Fruit fly (Drosophila melanogaster) whole organism, prepupa: ENCODE results near the gene mRpL21.
A peak's percentile ranks its signal among the peaks of the same experiment; 100 is the strongest.

Experiments
- CG10631 ChIP-seq: fragments of 200-800 bp; sonication (Bioruptor generic); optimal IDR thresholded peaks from 2 replicates; lab custom pipeline; 2016; ENCODE audit warnings: missing biosample characterization, missing genetic modification characterization
- CG10669 ChIP-seq: fragments of 200-800 bp; sonication (Bioruptor generic); optimal IDR thresholded peaks from 3 replicates; lab custom pipeline; 2018; ENCODE audit warnings: missing biosample characterization, mild to moderate bottlenecking, missing genetic modification characterization, moderate library complexity
- CG15336 ChIP-seq: fragments of 200-800 bp; sonication (Bioruptor generic); IDR thresholded peaks from 2 replicates; pipeline ENCODE4 v1.3.6; 2022; ENCODE audit warnings: missing biosample characterization, missing genetic modification characterization
- CG16779 ChIP-seq: fragments of 200-800 bp; sonication (Bioruptor generic); optimal IDR thresholded peaks from 3 replicates; lab custom pipeline; 2017; ENCODE audit warnings: missing biosample characterization, mild to moderate bottlenecking, missing genetic modification characterization
- CG31627 ChIP-seq: fragments of 200-800 bp; sonication (Bioruptor generic); optimal IDR thresholded peaks from 3 replicates; lab custom pipeline; 2016; ENCODE audit warnings: missing biosample characterization, missing genetic modification characterization
- CG32006 ChIP-seq: fragments of 200-800 bp; sonication (Bioruptor generic); optimal IDR thresholded peaks from 3 replicates; lab custom pipeline; 2017; ENCODE audit warnings: missing biosample characterization, mild to moderate bottlenecking, missing genetic modification characterization
- CG3919 ChIP-seq: fragments of 200-800 bp; sonication (Bioruptor generic); optimal IDR thresholded peaks from 3 replicates; lab custom pipeline; 2016; ENCODE audit warnings: missing biosample characterization, missing genetic modification characterization
- CG4318 ChIP-seq: fragments of 200-800 bp; sonication (Bioruptor generic); optimal IDR thresholded peaks from 3 replicates; lab custom pipeline; 2017; ENCODE audit warnings: missing biosample characterization, mild to moderate bottlenecking, missing genetic modification characterization
- CG6163 ChIP-seq: fragments of 200-800 bp; sonication (Bioruptor generic); IDR thresholded peaks from 3 replicates; pipeline ENCODE4 v1.3.6; 2022; ENCODE audit warnings: missing biosample characterization, missing genetic modification characterization
- CG6276 ChIP-seq: fragments of 200-800 bp; sonication (Bioruptor generic); optimal IDR thresholded peaks from 2 replicates; lab custom pipeline; 2017; ENCODE audit warnings: missing biosample characterization, mild to moderate bottlenecking, missing genetic modification characterization
- CG6792 ChIP-seq: fragments of 200-800 bp; sonication (Bioruptor generic); optimal IDR thresholded peaks from 3 replicates; lab custom pipeline; 2016; ENCODE audit warnings: missing biosample characterization, missing genetic modification characterization
- CG8119 ChIP-seq: fragments of 200-800 bp; sonication (Bioruptor generic); IDR thresholded peaks from 3 replicates; pipeline ENCODE4 v1.3.6; 2022; ENCODE audit warnings: missing biosample characterization, missing genetic modification characterization
- CG8319 ChIP-seq: fragments of 200-800 bp; sonication (Bioruptor generic); optimal IDR thresholded peaks from 3 replicates; lab custom pipeline; 2016; ENCODE audit warnings: missing biosample characterization, missing genetic modification characterization
- CG8632 ChIP-seq: fragments of 200-800 bp; sonication (Bioruptor generic); optimal IDR thresholded peaks from 3 replicates; lab custom pipeline; 2016; ENCODE audit warnings: missing biosample characterization, missing genetic modification characterization
- Eip78C ChIP-seq: fragments of 200-800 bp; sonication (Bioruptor generic); peaks from one replicate; lab custom pipeline; 2016; ENCODE audit warnings: missing biosample characterization, missing genetic modification characterization
- Eip93F ChIP-seq: fragments of 200-800 bp; sonication (Bioruptor generic); optimal IDR thresholded peaks from 2 replicates; lab custom pipeline; 2016; ENCODE audit warnings: missing biosample characterization, mild to moderate bottlenecking, missing genetic modification characterization
- Ets96B ChIP-seq: fragments of 200-800 bp; optimal IDR thresholded peaks from 2 replicates; lab custom pipeline; 2019; ENCODE audit warnings: missing biosample characterization, mild to moderate bottlenecking, missing genetic modification characterization, moderate library complexity
- Hr38 ChIP-seq: sonication (Bioruptor generic); optimal IDR thresholded peaks from 2 replicates; lab custom pipeline; 2016; ENCODE audit warnings: missing biosample characterization, missing genetic modification characterization
- Hr39 ChIP-seq: fragments of 200-800 bp; sonication (Bioruptor generic); optimal IDR thresholded peaks from 2 replicates; lab custom pipeline; 2016; ENCODE audit warnings: missing biosample characterization, missing genetic modification characterization
- Lpt ChIP-seq: fragments of 200-800 bp; sonication (Bioruptor generic); optimal IDR thresholded peaks from 3 replicates; lab custom pipeline; 2016; ENCODE audit warnings: missing biosample characterization, missing genetic modification characterization
- Met ChIP-seq: fragments of 200-800 bp; sonication (Bioruptor generic); optimal IDR thresholded peaks from 3 replicates; lab custom pipeline; 2016; ENCODE audit warnings: missing biosample characterization, missing genetic modification characterization
- Sox102F ChIP-seq: fragments of 200-800 bp; sonication (Bioruptor generic); optimal IDR thresholded peaks from 2 replicates; lab custom pipeline; 2016; ENCODE audit warnings: missing biosample characterization, mild to moderate bottlenecking, missing genetic modification characterization
- Sox14 ChIP-seq: fragments of 200-800 bp; sonication (Bioruptor generic); optimal IDR thresholded peaks from 3 replicates; lab custom pipeline; 2016; ENCODE audit warnings: missing biosample characterization, missing genetic modification characterization
- Sox15 ChIP-seq: fragments of 200-800 bp; sonication (Bioruptor generic); optimal IDR thresholded peaks from 3 replicates; lab custom pipeline; 2016; ENCODE audit warnings: missing biosample characterization, missing genetic modification characterization
- achi ChIP-seq: fragments of 200-800 bp; sonication (Bioruptor generic); optimal IDR thresholded peaks from 3 replicates; lab custom pipeline; 2016; ENCODE audit warnings: missing biosample characterization, missing genetic modification characterization
- cyc ChIP-seq: fragments of 200-800 bp; sonication (Bioruptor generic); optimal IDR thresholded peaks from 3 replicates; lab custom pipeline; 2016; ENCODE audit warnings: missing biosample characterization, missing genetic modification characterization
- dac ChIP-seq: fragments of 200-800 bp; sonication (Bioruptor generic); optimal IDR thresholded peaks from 2 replicates; lab custom pipeline; 2017; ENCODE audit warnings: missing biosample characterization, mild to moderate bottlenecking, missing genetic modification characterization
- dsx ChIP-seq: fragments of 200-800 bp; optimal IDR thresholded peaks from 3 replicates; lab custom pipeline; 2019; ENCODE audit warnings: missing biosample characterization, mild to moderate bottlenecking, missing genetic modification characterization, moderate library complexity; ENCODE audit not compliant: poor library complexity, severe bottlenecking
- esn ChIP-seq: fragments of 200-800 bp; sonication (Bioruptor generic); optimal IDR thresholded peaks from 2 replicates; lab custom pipeline; 2016; ENCODE audit warnings: missing biosample characterization, mild to moderate bottlenecking, missing genetic modification characterization, moderate library complexity
- fd85E ChIP-seq: fragments of 200-800 bp; sonication (Bioruptor generic); optimal IDR thresholded peaks from 3 replicates; lab custom pipeline; 2016; ENCODE audit warnings: missing biosample characterization, missing genetic modification characterization
- fkh ChIP-seq: fragments of 200-800 bp; sonication (Bioruptor generic); optimal IDR thresholded peaks from 3 replicates; lab custom pipeline; 2017; ENCODE audit warnings: missing biosample characterization, mild to moderate bottlenecking, missing genetic modification characterization, moderate library complexity
- net ChIP-seq: fragments of 200-800 bp; sonication (Bioruptor generic); optimal IDR thresholded peaks from 3 replicates; lab custom pipeline; 2016; ENCODE audit warnings: missing biosample characterization, missing genetic modification characterization
- pdm3 ChIP-seq: fragments of 200-800 bp; sonication (Bioruptor generic); optimal IDR thresholded peaks from 3 replicates; lab custom pipeline; 2016; ENCODE audit warnings: missing biosample characterization, missing genetic modification characterization
- salr ChIP-seq, 2 experiments: fragments of 200-800 bp; sonication (Bioruptor generic); optimal IDR thresholded peaks; 3 replicates each; lab custom pipeline; 2016 to 2018; ENCODE audit warnings: missing biosample characterization in 2 of 2, missing genetic modification characterization in 2 of 2, mild to moderate bottlenecking in 1 of 2
- spab ChIP-seq: fragments of 200-800 bp; sonication (Bioruptor generic); optimal IDR thresholded peaks from 2 replicates; lab custom pipeline; 2017; ENCODE audit warnings: missing biosample characterization, mild to moderate bottlenecking, missing genetic modification characterization, missing genetic modification reagents
- ss ChIP-seq, 2 experiments: fragments of 200-800 bp; sonication (Bioruptor generic); optimal IDR thresholded peaks; 2 replicates in 1 of 2; 3 replicates in 1 of 2; lab custom pipeline; 2017 to 2018; ENCODE audit warnings: mild to moderate bottlenecking in 2 of 2, missing biosample characterization in 2 of 2, missing genetic modification characterization in 2 of 2, moderate library complexity in 1 of 2
- vri ChIP-seq: fragments of 200-800 bp; sonication (Bioruptor generic); optimal IDR thresholded peaks from 3 replicates; lab custom pipeline; 2016; ENCODE audit warnings: missing biosample characterization, mild to moderate bottlenecking, missing genetic modification characterization

mRpL21 gene

DNA sequence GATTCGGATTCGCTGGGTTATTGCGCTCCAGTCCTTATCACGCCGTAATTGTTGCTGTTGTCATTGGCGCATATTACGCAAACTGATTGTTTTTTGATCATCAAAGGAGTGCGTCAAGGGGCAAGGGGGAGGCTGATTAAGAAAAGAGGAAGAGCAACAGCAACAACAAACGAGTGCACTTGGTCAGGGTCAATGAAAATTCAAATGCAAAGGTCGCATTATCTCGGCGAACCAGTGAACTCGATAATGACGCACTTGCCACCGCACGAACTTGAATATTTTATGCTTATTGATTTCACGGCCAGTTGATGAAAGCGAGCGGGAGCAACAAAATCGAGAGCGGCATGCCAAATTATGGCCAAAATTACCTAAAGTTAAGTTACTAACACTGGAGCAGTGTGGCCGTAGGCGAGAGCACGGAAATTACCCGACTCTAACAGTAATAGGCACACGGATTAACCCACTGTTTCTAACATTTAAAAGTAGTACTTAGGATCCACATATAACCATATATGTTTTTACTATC lies 5.5 kb upstream of the mRpL21 start, which contains the start of gene nes (continued):
- TF ChIP-seq Eip93F (GFP tag; lab: Kevin White, UChicago) (peak; percentile 21), esn (GFP tag; lab: Kevin White, UChicago) (no peak), Hr39 (GFP tag; lab: Kevin White, UChicago) (peak; percentile 12), CG31627 (GFP tag; lab: Kevin White, UChicago) (peak; percentile 38), CG10669 (no peak), Eip78C (peak; percentile 68), CG8632 (GFP tag; lab: Kevin White, UChicago) (no peak), CG4318 (GFP tag; lab: Kevin White, UChicago) (no peak), Lpt (no peak), achi (GFP tag; lab: Kevin White, UChicago) (no peak)

- TF ChIP-seq Sox102F: no peak
- TF ChIP-seq CG8119 (GFP tag; lab: Robert Waterston, UW): no peak
- TF ChIP-seq pdm3 (GFP tag; lab: Kevin White, UChicago): no peak
- TF ChIP-seq Lpt: no peak
- TF ChIP-seq Sox14 (GFP tag; lab: Kevin White, UChicago): no peak
- TF ChIP-seq fkh (GFP tag; lab: Kevin White, UChicago): no peak
- TF ChIP-seq CG6276 (GFP tag; lab: Kevin White, UChicago): no peak
- no peak for TF ChIP-seq CG8319 (GFP tag; lab: Kevin White, UChicago)
- TF ChIP-seq CG10669: no peak
- TF ChIP-seq salr (GFP tag; optimal IDR thresholded peaks at IDR 0.05; lab: Kevin White, UChicago): no peak
- no peak for TF ChIP-seq dsx (GFP tag; lab: Kevin White, UChicago)
- no peak for TF ChIP-seq vri (GFP tag; lab: Kevin White, UChicago)
These were observed 3.3 kb upstream of the mRpL21 start for dm6 chr3L:19258199-19258598.

DNA sequence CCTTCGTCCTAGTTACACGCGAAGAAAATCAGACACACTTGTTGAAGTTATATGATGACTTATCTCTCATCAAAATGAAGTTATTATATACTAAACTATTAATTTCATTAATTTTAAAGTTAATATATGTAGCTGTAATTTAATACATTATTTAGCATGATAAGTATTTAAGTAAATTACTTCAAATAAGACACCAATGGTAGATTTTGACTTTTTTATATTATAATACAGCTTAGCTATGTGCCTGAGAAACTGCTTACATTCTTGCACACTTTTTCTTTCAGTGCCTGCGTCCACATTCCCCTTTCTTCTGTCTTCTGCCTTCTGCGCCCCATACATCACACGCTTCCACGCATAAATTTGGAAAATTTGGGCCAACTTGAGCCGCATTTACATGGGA lies 3.2 kb downstream of the mRpL21 start:
- TF ChIP-seq salr (GFP tag; optimal IDR thresholded peaks at IDR 0.05; lab: Kevin White, UChicago) (no peak), Ets96B (tag; lab: Kevin White, UChicago) (no peak), Met (GFP tag; lab: Kevin White, UChicago) (no peak), CG6792 (GFP tag; lab: Kevin White, UChicago) (no peak), CG16779 (tag; lab: Kevin White, UChicago) (no peak), fd85E (GFP tag; lab: Kevin White, UChicago) (no peak), CG10631 (no peak), CG3919 (GFP tag; lab: Kevin White, UChicago) (no peak), cyc (GFP tag; lab: Kevin White, UChicago) (no peak), CG15336 (GFP tag; lab: Robert Waterston, UW) (no peak), CG6163 (GFP tag; lab: Robert Waterston, UW) (no peak), dac (GFP tag; lab: Kevin White, UChicago) (no peak), Sox14 (GFP tag; lab: Kevin White, UChicago) (no peak), spab (GFP tag; lab: Kevin White, UChicago) (no peak)
- TF ChIP-seq, all 60 proteins: peak for 0

DNA sequence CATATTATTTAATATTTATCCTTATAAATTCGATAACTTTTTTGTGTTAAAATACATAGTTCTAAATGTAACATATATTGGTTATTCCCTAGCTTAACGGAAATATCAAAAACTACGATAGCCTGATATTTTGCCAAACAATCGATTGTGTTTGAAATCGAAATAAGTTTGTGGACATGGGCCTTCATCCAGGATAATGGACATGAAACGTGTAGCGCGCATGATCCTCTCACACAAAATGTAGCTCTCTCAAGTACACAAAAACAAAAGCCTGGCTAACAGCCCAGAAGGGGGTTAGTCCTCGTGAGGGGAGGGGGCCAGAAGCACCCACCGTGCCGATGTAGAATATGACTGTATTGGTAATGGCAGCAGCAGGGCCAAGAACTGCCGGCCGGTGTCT lies 17.1 kb downstream of the mRpL21 start:
- TF ChIP-seq Hr38 (no peak), Sox15 (GFP tag; lab: Kevin White, UChicago) (no peak), CG8319 (GFP tag; lab: Kevin White, UChicago) (no peak), ss (GFP tag; optimal IDR thresholded peaks at IDR 0.05; lab: Kevin White, UChicago) (no peak), CG8119 (GFP tag; lab: Robert Waterston, UW) (no peak), cyc (GFP tag; lab: Kevin White, UChicago) (no peak), net (no peak), CG32006 (GFP tag; lab: Kevin White, UChicago) (no peak), Hr39 (GFP tag; lab: Kevin White, UChicago) (no peak), Lpt (no peak)
